Worm (Caenorhabditis elegans) whole organism, L1 larva: ENCODE results near the gene inf-1.

Source experiments
- C04F5.9 ChIP-seq: sonication (generic microtip); optimal IDR thresholded peaks from 2 replicates; lab custom pipeline; 2016; ENCODE audit warnings: missing genetic modification characterization, missing compliant biosample characterization
- C16A3.4 ChIP-seq: fragments of 150-350 bp; optimal IDR thresholded peaks from 2 replicates; lab custom pipeline; 2014; ENCODE audit warnings: missing biosample characterization, missing genetic modification characterization
- C34B4.2 ChIP-seq: sonication (generic microtip); optimal IDR thresholded peaks from 2 replicates; lab custom pipeline; 2017; ENCODE audit warnings: mild to moderate bottlenecking, missing genetic modification characterization, missing compliant biosample characterization
- F16B12.6 ChIP-seq: fragments of 150-350 bp; optimal IDR thresholded peaks from 2 replicates; lab custom pipeline; 2014; ENCODE audit warnings: missing biosample characterization, missing genetic modification characterization
- alr-1 ChIP-seq: fragments of 200-800 bp; sonication (Bioruptor generic); optimal IDR thresholded peaks from 2 replicates; lab custom pipeline; 2018; ENCODE audit warnings: borderline replicate concordance, mild to moderate bottlenecking, missing genetic modification characterization, missing compliant biosample characterization
- ceh-63 ChIP-seq: fragments of 200-800 bp; sonication (Bioruptor generic); optimal IDR thresholded peaks from 2 replicates; lab custom pipeline; 2018; ENCODE audit warnings: mild to moderate bottlenecking, missing genetic modification characterization, missing compliant biosample characterization
- ceh-82 ChIP-seq, 3 experiments: fragments of 150-350 bp in 1 of 3; sonication (generic microtip) in 2 of 3; optimal IDR thresholded peaks; 2 replicates each; lab custom pipeline; 2014 to 2017; ENCODE audit warnings: missing biosample characterization in 3 of 3, missing genetic modification characterization in 3 of 3
- ceh-90 ChIP-seq: sonication (generic microtip); optimal IDR thresholded peaks from 2 replicates; lab custom pipeline; 2016; ENCODE audit warnings: missing genetic modification characterization, missing compliant biosample characterization
- ces-1 ChIP-seq: fragments of 150-350 bp; optimal IDR thresholded peaks from 2 replicates; lab custom pipeline; 2014; ENCODE audit warnings: missing biosample characterization, missing genetic modification reagents, missing genetic modification characterization
- dpl-1 ChIP-seq, 3 experiments: fragments of 150-350 bp in 2 of 3; sonication (generic microtip) in 1 of 3; optimal IDR thresholded peaks; 2 replicates each; lab custom pipeline; 2014 to 2017; ENCODE audit warnings: missing biosample characterization in 3 of 3, missing genetic modification characterization in 3 of 3, missing genetic modification reagents in 3 of 3
- dsc-1 ChIP-seq: sonication (generic microtip); optimal IDR thresholded peaks from 2 replicates; lab custom pipeline; 2016; ENCODE audit warnings: mild to moderate bottlenecking, missing genetic modification characterization, missing compliant biosample characterization
- efl-1 ChIP-seq, 4 experiments: fragments of 150-350 bp; optimal IDR thresholded peaks in 3 of 4; peaks in 1 of 4; 1 replicate in 1 of 4; 2 replicates in 3 of 4; lab custom pipeline; 2014; ENCODE audit warnings: missing biosample characterization in 2 of 4, missing genetic modification characterization in 2 of 4, missing genetic modification reagents in 2 of 4
- egl-13 ChIP-seq: sonication (generic microtip); optimal IDR thresholded peaks from 2 replicates; lab custom pipeline; 2016; ENCODE audit warnings: missing genotype, missing genetic modification reagents, missing genetic modification characterization, missing compliant biosample characterization
- egl-27 ChIP-seq, 2 experiments: fragments of 150-350 bp in 1 of 2; sonication (generic microtip); optimal IDR thresholded peaks; 3 replicates each; lab custom pipeline; 2017 to 2018; ENCODE audit warnings: missing biosample characterization in 2 of 2, missing genetic modification characterization in 2 of 2, missing genetic modification reagents in 2 of 2
- elt-3 ChIP-seq, 6 experiments: fragments of 150-350 bp in 1 of 6; sonication (generic microtip); optimal IDR thresholded peaks; 2 replicates each; lab custom pipeline; 2017 to 2018; ENCODE audit warnings: missing biosample characterization in 6 of 6, missing genetic modification characterization in 6 of 6, inconsistent platforms in 1 of 6
- fkh-4 ChIP-seq: sonication (generic microtip); optimal IDR thresholded peaks from 2 replicates; lab custom pipeline; 2016; ENCODE audit warnings: missing compliant biosample characterization, missing genetic modification characterization, borderline replicate concordance
- fkh-8 ChIP-seq: sonication (generic microtip); optimal IDR thresholded peaks from 2 replicates; lab custom pipeline; 2016; ENCODE audit warnings: mild to moderate bottlenecking, missing genetic modification characterization, missing compliant biosample characterization
- hpl-2 ChIP-seq: fragments of 150-350 bp; optimal IDR thresholded peaks from 2 replicates; lab custom pipeline; 2014; ENCODE audit warnings: missing biosample characterization, missing genetic modification reagents, missing genetic modification characterization
- irx-1 ChIP-seq: sonication (generic microtip); optimal IDR thresholded peaks from 2 replicates; lab custom pipeline; 2016; ENCODE audit warnings: missing genetic modification characterization, missing compliant biosample characterization
- jun-1 ChIP-seq: fragments of 150-350 bp; optimal IDR thresholded peaks from 2 replicates; lab custom pipeline; 2014; ENCODE audit warnings: missing biosample characterization, missing genetic modification reagents, missing genetic modification characterization
- lin-13 ChIP-seq: fragments of 150-350 bp; optimal IDR thresholded peaks from 2 replicates; lab custom pipeline; 2014; ENCODE audit warnings: missing biosample characterization, missing genetic modification reagents, missing genetic modification characterization
- lin-14 ChIP-seq: fragments of 200-800 bp; sonication (Bioruptor generic); optimal IDR thresholded peaks from 2 replicates; lab custom pipeline; 2018; ENCODE audit warnings: mild to moderate bottlenecking, missing genetic modification characterization, moderate library complexity, missing compliant biosample characterization
- lin-15B ChIP-seq: fragments of 150-350 bp; sonication (generic microtip); optimal IDR thresholded peaks from 3 replicates; lab custom pipeline; 2014; ENCODE audit warnings: missing biosample characterization, missing genetic modification characterization
- lir-3 ChIP-seq: sonication (generic microtip); optimal IDR thresholded peaks from 2 replicates; lab custom pipeline; 2016; ENCODE audit warnings: mild to moderate bottlenecking, missing genetic modification characterization, moderate library complexity, missing compliant biosample characterization; ENCODE audit not compliant: poor library complexity
- lsy-2 ChIP-seq, 2 experiments: fragments of 150-350 bp; optimal IDR thresholded peaks; 2 replicates each; lab custom pipeline; 2014; ENCODE audit warnings: missing biosample characterization in 2 of 2, missing genetic modification characterization in 2 of 2
- mdl-1 ChIP-seq, 2 experiments: fragments of 150-350 bp; optimal IDR thresholded peaks; 2 replicates each; lab custom pipeline; 2014 to 2017; ENCODE audit warnings: missing biosample characterization in 2 of 2, missing genetic modification characterization in 2 of 2, inconsistent platforms in 1 of 2
- mef-2 ChIP-seq: fragments of 150-350 bp; optimal IDR thresholded peaks from 2 replicates; lab custom pipeline; 2014; ENCODE audit warnings: missing biosample characterization, missing genetic modification characterization
- mep-1 ChIP-seq: fragments of 150-350 bp; optimal IDR thresholded peaks from 2 replicates; lab custom pipeline; 2014; ENCODE audit warnings: missing biosample characterization, missing genetic modification characterization
- nhr-12 ChIP-seq: sonication (generic microtip); optimal IDR thresholded peaks from 2 replicates; lab custom pipeline; 2017; ENCODE audit warnings: missing biosample characterization, missing genetic modification characterization
- nhr-19 ChIP-seq: fragments of 200-800 bp; sonication (Bioruptor generic); conservative IDR thresholded peaks from 2 replicates; pipeline ENCODE4 v1.3.6; 2022; ENCODE audit warnings: missing genetic modification characterization, missing compliant biosample characterization
- nhr-20 ChIP-seq: sonication (generic microtip); optimal IDR thresholded peaks from 2 replicates; lab custom pipeline; 2016; ENCODE audit warnings: mild to moderate bottlenecking, missing genetic modification characterization, missing compliant biosample characterization
- nhr-237 ChIP-seq: fragments of 150-350 bp; optimal IDR thresholded peaks from 2 replicates; lab custom pipeline; 2014; ENCODE audit warnings: missing biosample characterization, missing genetic modification characterization
- nhr-47 ChIP-seq: sonication (generic microtip); optimal IDR thresholded peaks from 2 replicates; lab custom pipeline; 2016; ENCODE audit warnings: mild to moderate bottlenecking, missing genetic modification characterization, moderate library complexity, missing compliant biosample characterization
- nhr-71 ChIP-seq: sonication (generic microtip); optimal IDR thresholded peaks from 2 replicates; lab custom pipeline; 2016; ENCODE audit warnings: mild to moderate bottlenecking, missing genetic modification characterization, moderate library complexity, missing compliant biosample characterization
- nhr-76 ChIP-seq: sonication (generic microtip); optimal IDR thresholded peaks from 2 replicates; lab custom pipeline; 2017; ENCODE audit warnings: missing biosample characterization, missing genetic modification characterization
- nhr-84 ChIP-seq: sonication (generic microtip); optimal IDR thresholded peaks from 2 replicates; lab custom pipeline; 2017; ENCODE audit warnings: missing biosample characterization, missing genetic modification characterization
- nhr-90 ChIP-seq: sonication (generic microtip); optimal IDR thresholded peaks from 2 replicates; lab custom pipeline; 2016; ENCODE audit warnings: mild to moderate bottlenecking, missing genetic modification characterization, missing compliant biosample characterization; ENCODE audit not compliant: poor library complexity
- pag-3 ChIP-seq: sonication (generic microtip); optimal IDR thresholded peaks from 2 replicates; lab custom pipeline; 2017; ENCODE audit warnings: missing genetic modification characterization, mild to moderate bottlenecking, missing compliant biosample characterization, antibody characterized with exemption, borderline replicate concordance; ENCODE audit not compliant: insufficient read depth
- pqm-1 ChIP-seq: sonication (generic microtip); optimal IDR thresholded peaks from 3 replicates; lab custom pipeline; 2017; ENCODE audit warnings: missing biosample characterization, missing genetic modification characterization
- rnt-1 ChIP-seq: sonication (generic microtip); optimal IDR thresholded peaks from 2 replicates; lab custom pipeline; 2016; ENCODE audit warnings: mild to moderate bottlenecking, missing genetic modification characterization, moderate library complexity, missing compliant biosample characterization
- skn-1 ChIP-seq: fragments of 150-350 bp; optimal IDR thresholded peaks from 2 replicates; lab custom pipeline; 2014; ENCODE audit warnings: missing biosample characterization, missing genetic modification characterization
- snu-23 ChIP-seq: sonication (generic microtip); optimal IDR thresholded peaks from 2 replicates; lab custom pipeline; 2016; ENCODE audit warnings: missing genetic modification characterization, missing compliant biosample characterization
- swsn-7 ChIP-seq: sonication (generic microtip); optimal IDR thresholded peaks from 2 replicates; lab custom pipeline; 2016; ENCODE audit warnings: missing genetic modification characterization, missing compliant biosample characterization
- tbx-2 ChIP-seq: sonication (generic microtip); optimal IDR thresholded peaks from 2 replicates; lab custom pipeline; 2016; ENCODE audit warnings: missing genetic modification characterization, missing compliant biosample characterization
- unc-130 ChIP-seq: fragments of 150-350 bp; optimal IDR thresholded peaks from 2 replicates; lab custom pipeline; 2017; ENCODE audit warnings: missing biosample characterization, missing genetic modification characterization, inconsistent platforms
- unc-62 ChIP-seq: fragments of 150-350 bp; optimal IDR thresholded peaks from 2 replicates; lab custom pipeline; 2014; ENCODE audit warnings: missing biosample characterization, missing genetic modification reagents, missing genetic modification characterization
- unc-86 ChIP-seq: sonication (generic microtip); optimal IDR thresholded peaks from 2 replicates; lab custom pipeline; 2016; ENCODE audit warnings: missing genetic modification characterization, missing compliant biosample characterization
- unc-98 ChIP-seq: fragments of 200-800 bp; sonication (Bioruptor generic); IDR thresholded peaks from 2 replicates; pipeline ENCODE4 v1.3.6; 2022; ENCODE audit warnings: missing genetic modification characterization, missing compliant biosample characterization
- ztf-11 ChIP-seq, 2 experiments: sonication (generic microtip); optimal IDR thresholded peaks; 2 replicates each; lab custom pipeline; 2016 to 2017; ENCODE audit warnings: missing genetic modification characterization in 2 of 2, missing biosample characterization in 1 of 2, missing compliant biosample characterization in 1 of 2

inf-1 gene

ce11 chrIII:6885889-6886288, 44.0 kb upstream of the inf-1 start:
- TF ChIP-seq pqm-1 (tag; lab: Kevin White, UChicago) = no peak
- no peak for TF ChIP-seq mdl-1 (tag; optimal IDR thresholded peaks at IDR 0.05; lab: Kevin White, UChicago)
- TF ChIP-seq ceh-63 = no peak
- no peak for TF ChIP-seq nhr-84 (tag; lab: Kevin White, UChicago)
- no peak for TF ChIP-seq hpl-2
- no peak for TF ChIP-seq nhr-90 (tag; lab: Kevin White, UChicago)
- no peak for TF ChIP-seq dsc-1
- no peak for TF ChIP-seq tbx-2 (tag; lab: Kevin White, UChicago)
- TF ChIP-seq fkh-4 (tag; lab: Kevin White, UChicago) = no peak
- TF ChIP-seq elt-3 (tag; optimal IDR thresholded peaks at IDR 0.05; lab: Kevin White, UChicago) = no peak
- TF ChIP-seq lir-3 (tag; lab: Kevin White, UChicago) = no peak
- no peak for TF ChIP-seq lin-13 (GFP tag; lab: Kevin White, UChicago)
- no peak for TF ChIP-seq unc-98 (GFP tag; lab: Robert Waterston, UW)
- TF ChIP-seq F16B12.6 (tag; lab: Kevin White, UChicago) = no peak
- TF ChIP-seq pag-3 (tag; lab: Kevin White, UChicago) = no peak
- TF ChIP-seq irx-1 (tag; lab: Kevin White, UChicago) = no peak

DNA sequence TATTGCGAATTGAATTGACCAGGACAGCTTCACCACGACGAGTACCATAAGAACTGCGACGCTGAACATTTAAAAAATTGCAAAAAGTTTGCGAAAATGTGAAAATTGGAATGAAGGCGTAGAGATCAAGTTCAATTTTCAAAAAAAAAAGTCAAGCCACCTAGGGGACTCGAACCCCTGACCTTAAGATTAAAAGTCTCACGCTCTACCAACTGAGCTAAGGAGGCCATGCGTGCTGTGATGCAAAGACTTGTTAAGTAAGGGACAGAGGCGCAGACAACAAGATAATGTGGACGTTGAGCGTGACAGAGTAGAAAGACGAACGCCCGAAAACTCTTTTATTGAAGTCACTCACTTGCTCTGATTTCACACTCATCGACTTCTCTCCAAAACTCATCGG, 42.4 kb upstream of the inf-1 start:
- TF ChIP-seq F16B12.6 (tag; lab: Kevin White, UChicago) (peak; percentile 59), ceh-82 (tag; optimal IDR thresholded peaks at IDR 0.05; lab: Kevin White, UChicago) (peak; percentile 53 to 65 (median 59)), alr-1 (tag; lab: Kevin White, UChicago) (no peak), efl-1 (optimal IDR thresholded peaks at IDR 0.05; lab: Kevin White, UChicago) (peak; percentile 50 to 71), efl-1 (GFP tag; optimal IDR thresholded peaks at IDR 0.05 in 1 of 2; lab: Kevin White, UChicago) (peak; percentile 60 to 96), egl-13 (tag; lab: Kevin White, UChicago) (no peak), skn-1 (peak; percentile 47), unc-130 (tag; lab: Kevin White, UChicago) (peak; percentile 73), lin-13 (GFP tag; lab: Kevin White, UChicago) (peak; percentile 60), jun-1 (tag; lab: Kevin White, UChicago) (peak; percentile 21), mef-2 (tag; lab: Kevin White, UChicago) (no peak), lin-14 (GFP tag; lab: Kevin White, UChicago) (peak; percentile 58), nhr-71 (peak; percentile 72), mep-1 (tag; lab: Kevin White, UChicago) (peak; percentile 74), nhr-47 (tag; lab: Kevin White, UChicago) (peak; percentile 75), nhr-20 (tag; lab: Kevin White, UChicago) (peak; percentile 62), C16A3.4 (peak; percentile 70), pqm-1 (tag; lab: Kevin White, UChicago) (no peak), nhr-90 (tag; lab: Kevin White, UChicago) (peak; percentile 72), lir-3 (tag; lab: Kevin White, UChicago) (peak; percentile 62), nhr-237 (peak; percentile 6), swsn-7 (peak; percentile 70), egl-27 (tag; optimal IDR thresholded peaks at IDR 0.05; lab: Kevin White, UChicago) (peak in 1 of 2 experiments; percentile 5), ceh-90 (tag; lab: Kevin White, UChicago) (no peak), mdl-1 (tag; optimal IDR thresholded peaks at IDR 0.05; lab: Kevin White, UChicago) (peak in 1 of 2 experiments; percentile 65), nhr-76 (tag; lab: Kevin White, UChicago) (no peak), C34B4.2 (tag; lab: Kevin White, UChicago) (no peak), fkh-8 (tag; lab: Kevin White, UChicago) (peak; percentile 44), ztf-11 (tag; optimal IDR thresholded peaks at IDR 0.05; lab: Kevin White, UChicago) (no peak), dsc-1 (peak; percentile 63), snu-23 (GFP tag; lab: Kevin White, UChicago) (peak; percentile 81), ces-1 (GFP tag; lab: Kevin White, UChicago) (no peak), dpl-1 (GFP tag; optimal IDR thresholded peaks at IDR 0.05; lab: Kevin White, UChicago) (peak; percentile 39 to 71 (median 61)), nhr-12 (tag; lab: Kevin White, UChicago) (no peak), lsy-2 (tag; optimal IDR thresholded peaks at IDR 0.05; lab: Kevin White, UChicago) (peak; percentile 59 to 75), C04F5.9 (tag; lab: Kevin White, UChicago) (peak; percentile 45), unc-62 (GFP tag; lab: Kevin White, UChicago) (no peak), unc-86 (tag; lab: Kevin White, UChicago) (peak; percentile 29), nhr-19 (GFP tag; lab: Robert Waterston, UW) (peak; percentile 70), rnt-1 (peak; percentile 69), lin-15B (tag; lab: Kevin White, UChicago) (peak; percentile 5)
